Worm (Caenorhabditis elegans) whole organism, young adult: ENCODE measurements around the gene T24B8.7.

Experiments
- ama-1 ChIP-seq, 3 experiments: fragments of 150-350 bp in 1 of 3; sonication (generic microtip) in 2 of 3; optimal IDR thresholded peaks; 2 replicates each; lab custom pipeline; 2014 to 2018; ENCODE audit warnings: missing biosample characterization in 2 of 3, missing genetic modification characterization in 2 of 3, missing genetic modification reagents in 2 of 3
- atf-7 ChIP-seq: sonication (generic microtip); optimal IDR thresholded peaks from 2 replicates; lab custom pipeline; 2017; ENCODE audit warnings: mild to moderate bottlenecking, missing genetic modification characterization, missing compliant biosample characterization
- attf-6 ChIP-seq: fragments of 200-800 bp; sonication (Bioruptor generic); IDR thresholded peaks from 2 replicates; pipeline ENCODE4 v1.3.6; 2022; ENCODE audit warnings: missing genetic modification reagents, missing genetic modification characterization, missing compliant biosample characterization
- chd-7 ChIP-seq: sonication (generic microtip); optimal IDR thresholded peaks from 2 replicates; lab custom pipeline; 2016; ENCODE audit warnings: mild to moderate bottlenecking, missing genetic modification characterization, moderate library complexity, missing compliant biosample characterization
- lag-1 ChIP-seq: fragments of 200-800 bp; sonication (Bioruptor generic); IDR thresholded peaks from 2 replicates; pipeline ENCODE4 v1.3.6; 2022; ENCODE audit warnings: missing genetic modification reagents, missing genetic modification characterization, missing compliant biosample characterization
- lsy-27 ChIP-seq: sonication (generic microtip); optimal IDR thresholded peaks from 2 replicates; lab custom pipeline; 2017; ENCODE audit warnings: missing genetic modification characterization, mild to moderate bottlenecking, missing compliant biosample characterization, antibody characterized with exemption, missing genotype, borderline replicate concordance; ENCODE audit not compliant: insufficient read depth
- mes-4 ChIP-seq: sonication (generic microtip); optimal IDR thresholded peaks from 2 replicates; lab custom pipeline; 2016; ENCODE audit warnings: missing genotype, missing genetic modification characterization, missing compliant biosample characterization
- nhr-90 ChIP-seq: sonication (generic microtip); optimal IDR thresholded peaks from 2 replicates; lab custom pipeline; 2016; ENCODE audit warnings: missing genotype, mild to moderate bottlenecking, missing genetic modification characterization, missing compliant biosample characterization
- rec-8 ChIP-seq, 2 experiments: sonication (generic microtip); optimal IDR thresholded peaks; 2 replicates each; lab custom pipeline; 2016; ENCODE audit warnings: mild to moderate bottlenecking in 2 of 2, missing genetic modification characterization in 2 of 2, missing genetic modification reagents in 2 of 2, missing genotype in 2 of 2, missing biosample characterization in 1 of 2, missing compliant biosample characterization in 1 of 2, moderate library complexity in 1 of 2
- snpc-3.4 ChIP-seq: sonication (generic microtip); optimal IDR thresholded peaks from 2 replicates; lab custom pipeline; 2017; ENCODE audit warnings: missing genetic modification characterization, mild to moderate bottlenecking, missing compliant biosample characterization, antibody characterized with exemption, moderate library complexity, missing genotype, missing genetic modification reagents
- snpc-4 ChIP-seq, 5 experiments: fragments of 150-350 bp in 1 of 5; sonication (generic microtip) in 4 of 5; optimal IDR thresholded peaks; 2 replicates each; lab custom pipeline; 2014 to 2018; ENCODE audit warnings: missing genetic modification characterization in 5 of 5, missing biosample characterization in 3 of 5, antibody characterized with exemption in 2 of 5, mild to moderate bottlenecking in 2 of 5, missing compliant biosample characterization in 2 of 5, missing genotype in 2 of 5, moderate library complexity in 2 of 5, missing genetic modification reagents in 1 of 5
- ztf-22 ChIP-seq: fragments of 200-800 bp; sonication (Bioruptor generic); optimal IDR thresholded peaks from 2 replicates; lab custom pipeline; 2018; ENCODE audit warnings: mild to moderate bottlenecking, missing genetic modification characterization, moderate library complexity, missing compliant biosample characterization

DNA sequence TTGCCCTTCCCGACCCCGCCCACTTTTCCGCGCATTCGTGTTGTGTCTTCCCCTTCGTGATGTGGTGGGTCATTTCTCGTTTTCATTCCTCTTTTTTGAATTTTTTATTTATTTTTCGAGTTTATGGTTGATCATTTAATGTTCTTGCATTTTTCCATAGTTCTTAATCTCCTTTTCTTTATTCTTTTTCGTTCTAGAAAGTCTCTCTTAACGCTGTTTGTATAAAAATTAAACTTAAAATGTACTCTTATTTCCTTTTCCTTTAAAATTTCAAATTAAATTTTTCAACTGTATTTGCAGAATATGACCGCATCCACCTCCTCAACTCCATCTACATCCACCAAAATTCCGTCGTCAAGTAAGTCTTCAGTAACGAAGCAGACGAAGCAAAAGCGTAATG, 32.8 kb upstream of the T24B8.7 start, which contains the start of gene hlh-3:
- TF ChIP-seq attf-6 (GFP tag; lab: Robert Waterston, UW) (no peak), snpc-3.4 (tag; lab: Kevin White, UChicago) (no peak), atf-7 (tag; lab: Kevin White, UChicago) (no peak), ztf-22 (GFP tag; lab: Kevin White, UChicago) (no peak), ama-1 (optimal IDR thresholded peaks at IDR 0.05; lab: Kevin White, UChicago) (no peak), ama-1 (GFP tag; optimal IDR thresholded peaks at IDR 0.05; lab: Kevin White, UChicago) (no peak), snpc-4 (GFP tag; optimal IDR thresholded peaks at IDR 0.05; lab: Kevin White, UChicago) (no peak), snpc-4 (tag; optimal IDR thresholded peaks at IDR 0.05; lab: Kevin White, UChicago) (no peak), mes-4 (tag; lab: Kevin White, UChicago) (no peak), rec-8 (tag; optimal IDR thresholded peaks at IDR 0.05; lab: Kevin White, UChicago) (no peak), nhr-90 (tag; lab: Kevin White, UChicago) (no peak), lsy-27 (tag; lab: Kevin White, UChicago) (no peak), lag-1 (GFP tag; lab: Robert Waterston, UW) (no peak), chd-7 (tag; lab: Kevin White, UChicago) (no peak)
